Fruit fly (Drosophila melanogaster): ENCODE measurements around the gene eIF3a.

Gene eIF3a

dm6 chr3R:4387490-4387889, 46.2 kb downstream of the eIF3a start, which contains the start of gene tub (continued):
- TF ChIP-seq PHDP (tag; optimal IDR thresholded peaks at IDR 0.05) (peak; percentile 44), CG6689 (GFP tag; IDR thresholded peaks at IDR 0.05) (0 out of 2 replicates have a peak, but pooled peaks have one; percentile 25), jumu (GFP tag; optimal IDR thresholded peaks at IDR 0.05) (peak; percentile 13), CG10565 (GFP tag; optimal IDR thresholded peaks at IDR 0.05) (no peak), B-H1 (GFP tag; IDR thresholded peaks at IDR 0.05) (no peak), CG3407 (GFP tag; optimal IDR thresholded peaks at IDR 0.05) (no peak), CG1602 (GFP tag; optimal IDR thresholded peaks at IDR 0.05) (peak; percentile 7), CG13894 (tag; optimal IDR thresholded peaks at IDR 0.05) (no peak), CG10366 (GFP tag; IDR thresholded peaks at IDR 0.05) (peak; percentile 27; the same call in 1 of the 2 replicates), hbn (GFP tag; IDR thresholded peaks at IDR 0.05; ENCODE audit: partially characterized antibody) (no peak), CG17359 (tag; optimal IDR thresholded peaks at IDR 0.05) (peak; percentile 34), CG2199 (GFP tag; IDR thresholded peaks at IDR 0.05) (peak; percentile 62; the same call in 2 of the 3 replicates), wek (GFP tag; optimal IDR thresholded peaks at IDR 0.05) (peak; percentile 98), CG13296 (GFP tag; optimal IDR thresholded peaks at IDR 0.05) (peak; percentile 23), danr (GFP tag; IDR thresholded peaks at IDR 0.05) (no peak), gsb-n (tag; optimal IDR thresholded peaks at IDR 0.05) (no peak), CG1233 (GFP tag; optimal IDR thresholded peaks at IDR 0.05) (no peak), seq (GFP tag; IDR thresholded peaks at IDR 0.05) (no peak), CG14441 (GFP tag; IDR thresholded peaks at IDR 0.05) (peak; percentile 31; the same call in 1 of the 2 replicates), Drgx (GFP tag; IDR thresholded peaks at IDR 0.05) (no peak), NfI (GFP tag; optimal IDR thresholded peaks at IDR 0.05) (peak; percentile 59), zfh2 (GFP tag; optimal IDR thresholded peaks at IDR 0.05) (peak; percentile 25), unc-4 (GFP tag; IDR thresholded peaks at IDR 0.05; ENCODE audit: partially characterized antibody) (0 out of 2 replicates have a peak, but pooled peaks have one; percentile 22), Sin3A (optimal IDR thresholded peaks at IDR 0.05) (peak; percentile 16), ham (GFP tag; IDR thresholded peaks at IDR 0.05) (no peak), CG6813 (GFP tag; optimal IDR thresholded peaks at IDR 0.05) (no peak), Oaz (GFP tag; IDR thresholded peaks at IDR 0.05) (no peak), CG9797 (GFP tag; optimal IDR thresholded peaks at IDR 0.05) (peak; percentile 84), gfzf (GFP tag; optimal IDR thresholded peaks at IDR 0.05) (peak; percentile 83), Usf (GFP tag; optimal IDR thresholded peaks at IDR 0.05) (no peak), vvl (GFP tag; IDR thresholded peaks at IDR 0.05) (peak; percentile 55; the same call in 1 of the 2 replicates), salm (tag; optimal IDR thresholded peaks at IDR 0.05) (no peak), CG14710 (tag; optimal IDR thresholded peaks at IDR 0.05) (peak; percentile 57), CG5953 (GFP tag; IDR thresholded peaks at IDR 0.05) (no peak; the same call in 1 of the 2 replicates), Spps (tag; optimal IDR thresholded peaks at IDR 0.05) (no peak), lola (GFP tag; optimal IDR thresholded peaks at IDR 0.05) (no peak), Aef1 (GFP tag; IDR thresholded peaks at IDR 0.05) (no peak), pum (GFP tag; optimal IDR thresholded peaks at IDR 0.05) (peak; percentile 12), cato (GFP tag; optimal IDR thresholded peaks at IDR 0.05; ENCODE audit: borderline replicate concordance) (no peak), sob (GFP tag; IDR thresholded peaks at IDR 0.05) (no peak; the same call in 1 of the 2 replicates), tna (GFP tag; IDR thresholded peaks at IDR 0.05; ENCODE audit: partially characterized antibody) (no peak), CG12391 (tag; optimal IDR thresholded peaks at IDR 0.05) (peak; percentile 58), Bteb2 (GFP tag; optimal IDR thresholded peaks at IDR 0.05) (no peak), pita (GFP tag; optimal IDR thresholded peaks at IDR 0.05) (no peak), Asciz (GFP tag; optimal IDR thresholded peaks at IDR 0.05) (no peak), cad (GFP tag; optimal IDR thresholded peaks at IDR 0.05) (no peak), CG4820 (GFP tag; optimal IDR thresholded peaks at IDR 0.05) (peak; percentile 24)

Measured in whole organism, embryonic.